Fruit fly (Drosophila melanogaster): Measurements from ENCODE around the gene CG11703.
A peak's percentile ranks its signal among the peaks of the same experiment; 100 is the strongest.

DNA sequence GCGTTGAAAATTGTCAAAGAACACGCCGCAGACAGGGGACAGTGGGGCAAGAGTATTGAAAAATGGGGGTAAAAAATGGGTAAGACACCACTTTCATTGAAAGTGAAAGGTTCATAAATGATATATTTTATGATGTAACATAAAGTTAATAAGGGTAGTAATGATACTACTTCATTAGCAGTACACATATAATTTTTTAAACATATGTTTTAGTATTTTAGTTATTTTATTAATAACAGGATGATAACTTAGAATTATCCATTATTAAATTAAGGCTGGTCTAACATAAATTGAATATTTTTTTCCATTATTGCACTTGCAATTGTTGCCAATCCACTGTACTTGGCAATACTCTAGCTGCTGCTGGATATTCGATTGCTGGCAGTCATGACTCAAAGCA lies 46.0 kb upstream of the CG11703 start:
- TF ChIP-seq CG32264 (GFP tag; optimal IDR thresholded peaks at IDR 0.05) (no peak), OdsH (GFP tag; optimal IDR thresholded peaks at IDR 0.05) (peak; percentile 26), CG9705 (GFP tag; optimal IDR thresholded peaks at IDR 0.05) (no peak), Abd-B (GFP tag; optimal IDR thresholded peaks at IDR 0.05) (no peak), lola (GFP tag; optimal IDR thresholded peaks at IDR 0.05) (no peak), pan (optimal IDR thresholded peaks at IDR 0.05) (no peak), Jra (GFP tag; optimal IDR thresholded peaks at IDR 0.05) (no peak), psq (GFP tag; optimal IDR thresholded peaks at IDR 0.05) (no peak), Dfd (GFP tag; optimal IDR thresholded peaks at IDR 0.05) (no peak), tai (GFP tag; optimal IDR thresholded peaks at IDR 0.05) (no peak), Hr83 (GFP tag; optimal IDR thresholded peaks at IDR 0.05; ENCODE audit: poor library complexity, severe bottlenecking) (no peak)

All from whole organism, wandering third instar larva.